Worm (Caenorhabditis elegans): ENCODE results near the gene dis-3.

DNA sequence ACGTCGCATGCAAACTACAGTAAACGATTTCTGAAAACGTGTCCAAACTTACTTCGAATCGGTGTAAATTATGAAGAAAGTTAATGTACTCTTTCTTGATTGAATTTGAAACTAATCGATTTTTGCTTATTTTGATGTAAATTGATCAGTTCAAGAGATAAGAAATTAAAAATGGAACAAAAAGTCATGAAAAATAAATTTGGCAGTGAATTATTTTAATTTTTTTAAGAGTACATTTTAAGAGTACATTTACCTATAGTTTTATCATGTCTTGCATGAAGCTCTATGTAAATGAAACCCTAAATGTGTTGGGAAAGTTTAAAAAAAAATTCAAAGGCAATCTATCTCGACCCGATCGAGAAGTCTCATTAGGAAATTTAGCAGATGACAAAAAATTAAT lies 40.9 kb upstream of the dis-3 start, which contains the start of gene T04B2.7:
- no peak for TF ChIP-seq ttx-3 (tag; optimal IDR thresholded peaks at IDR 0.05)
- TF ChIP-seq unc-55 (GFP tag; optimal IDR thresholded peaks at IDR 0.05), result no peak
- no peak for TF ChIP-seq nfya-1 (tag; optimal IDR thresholded peaks at IDR 0.05)
- TF ChIP-seq fkh-10 (GFP tag; optimal IDR thresholded peaks at IDR 0.05), result no peak
- no peak for TF ChIP-seq dmd-4 (tag; optimal IDR thresholded peaks at IDR 0.05; ENCODE audit: borderline replicate concordance)
- no peak for TF ChIP-seq ceh-22 (tag; optimal IDR thresholded peaks at IDR 0.05)
- no peak for TF ChIP-seq ceh-9 (tag; optimal IDR thresholded peaks at IDR 0.05)
- no peak for TF ChIP-seq nhr-11 (tag; optimal IDR thresholded peaks at IDR 0.05)
- TF ChIP-seq pha-2 (tag; optimal IDR thresholded peaks at IDR 0.05), result no peak
- no peak for TF ChIP-seq sdc-2 (tag; optimal IDR thresholded peaks at IDR 0.05)
- TF ChIP-seq ets-4 (tag; optimal IDR thresholded peaks at IDR 0.05), result no peak
- no peak for TF ChIP-seq syd-9 (tag; optimal IDR thresholded peaks at IDR 0.05)
- TF ChIP-seq unc-42 (tag; optimal IDR thresholded peaks at IDR 0.05), result no peak
- TF ChIP-seq sox-4 (tag; optimal IDR thresholded peaks at IDR 0.05), result no peak

Data from whole organism, late embryonic.